Worm (Caenorhabditis elegans): ENCODE measurements around the gene pho-10.

Gene pho-10

DNA sequence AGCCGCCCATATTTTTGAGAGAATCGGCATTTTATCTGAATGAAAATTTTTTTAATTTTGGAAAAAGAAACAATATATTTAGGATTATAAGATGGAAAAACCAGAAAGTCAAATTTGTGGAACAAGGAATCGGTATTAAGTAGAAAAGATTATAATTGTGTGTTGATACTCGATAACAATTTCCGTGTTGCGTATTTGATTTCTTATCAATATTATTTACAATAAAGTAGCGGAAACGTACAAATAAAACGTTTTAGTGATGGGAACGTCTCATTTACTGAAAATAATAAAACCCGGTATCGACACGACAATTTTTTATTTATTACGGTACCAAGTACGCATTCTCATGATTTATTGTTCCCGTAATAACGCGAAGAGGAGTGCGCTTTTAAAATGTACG is 16.5 kb upstream of the pho-10 start, which contains the start of gene C05C10.3:
C05C10.3 (minus strand) TSS at position 35 of the 400 bp plus-strand sequence.
- no peak for TF ChIP-seq nhr-237 (tag; optimal IDR thresholded peaks at IDR 0.05)
- no peak for TF ChIP-seq fos-1 (tag; optimal IDR thresholded peaks at IDR 0.05)
- no peak for TF ChIP-seq ztf-4 (tag; optimal IDR thresholded peaks at IDR 0.05)
- TF ChIP-seq mdl-1 (tag; optimal IDR thresholded peaks at IDR 0.05) = no peak
- no peak for TF ChIP-seq crh-2 (tag; optimal IDR thresholded peaks at IDR 0.05)
- no peak for TF ChIP-seq unc-39 (tag; optimal IDR thresholded peaks at IDR 0.05)
- TF ChIP-seq sem-4 (tag; optimal IDR thresholded peaks at IDR 0.05) = no peak
- TF ChIP-seq ztf-1 (GFP tag; conservative IDR thresholded peaks at IDR 0.05) = no peak
- TF ChIP-seq R02D3.7 (tag; optimal IDR thresholded peaks at IDR 0.05) = no peak
- no peak for TF ChIP-seq snpc-4 (tag; optimal IDR thresholded peaks at IDR 0.05)
- no peak for TF ChIP-seq ama-1 (optimal IDR thresholded peaks at IDR 0.05)
- no peak for TF ChIP-seq elt-3 (tag; optimal IDR thresholded peaks at IDR 0.05)
- no peak for TF ChIP-seq nhr-11 (tag; optimal IDR thresholded peaks at IDR 0.05)
- no peak for TF ChIP-seq peb-1 (tag; optimal IDR thresholded peaks at IDR 0.05)

DNA sequence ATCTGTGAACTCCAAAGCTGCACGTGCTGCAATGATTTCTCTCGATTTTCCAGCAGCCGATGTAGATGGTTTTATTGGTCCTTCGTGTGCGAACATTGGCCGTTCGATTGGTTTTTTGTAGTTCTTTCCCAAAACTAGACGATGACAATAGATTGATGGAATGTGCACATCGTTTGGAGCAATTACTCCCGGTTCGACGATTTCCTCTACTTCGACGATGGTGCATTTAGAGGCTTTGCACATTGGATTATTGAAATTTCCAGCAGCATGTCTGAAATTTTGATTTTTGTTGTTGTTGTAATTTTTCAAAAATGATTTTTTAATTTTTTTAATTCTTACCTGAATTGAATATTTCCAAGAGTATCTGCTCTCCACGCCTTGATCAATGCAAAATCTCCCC is 15.3 kb upstream of the pho-10 start:
- no peak for TF ChIP-seq nhr-10 (tag; optimal IDR thresholded peaks at IDR 0.05)
- peak; percentile 17 for TF ChIP-seq lin-13 (GFP tag; optimal IDR thresholded peaks at IDR 0.05)

- TF ChIP-seq fos-1 (tag; optimal IDR thresholded peaks at IDR 0.05) (peak; percentile 43), crh-2 (tag; optimal IDR thresholded peaks at IDR 0.05) (peak; percentile 47), nhr-77 (tag; optimal IDR thresholded peaks at IDR 0.05) (no peak), sma-9 (GFP tag; optimal IDR thresholded peaks at IDR 0.05) (peak; percentile 32), sma-9 (tag; optimal IDR thresholded peaks at IDR 0.05) (no peak)
Measured at ce11 chrII:9935044-9935599, 14.8 kb upstream of the pho-10 start.

- no peak for TF ChIP-seq nhr-11 (tag; optimal IDR thresholded peaks at IDR 0.05)
- no peak for TF ChIP-seq sem-4 (tag; optimal IDR thresholded peaks at IDR 0.05)
- TF ChIP-seq ceh-16 (tag; optimal IDR thresholded peaks at IDR 0.05) = no peak
- TF ChIP-seq blmp-1 (tag; optimal IDR thresholded peaks at IDR 0.05; ENCODE audit: insufficient read depth) = no peak
- no peak for TF ChIP-seq lsy-2 (tag; optimal IDR thresholded peaks at IDR 0.05)
- TF ChIP-seq peb-1 (tag; optimal IDR thresholded peaks at IDR 0.05) = no peak
- no peak for TF ChIP-seq F13H6.1 (tag; optimal IDR thresholded peaks at IDR 0.05)
- no peak for TF ChIP-seq lin-39 (tag; optimal IDR thresholded peaks at IDR 0.05)
- no peak for TF ChIP-seq sma-9 (GFP tag; optimal IDR thresholded peaks at IDR 0.05)
- TF ChIP-seq sma-9 (tag; optimal IDR thresholded peaks at IDR 0.05) = no peak
- no peak for TF ChIP-seq crh-2 (tag; optimal IDR thresholded peaks at IDR 0.05)
- no peak for TF ChIP-seq elt-3 (tag; optimal IDR thresholded peaks at IDR 0.05)
- TF ChIP-seq nhr-10 (tag; optimal IDR thresholded peaks at IDR 0.05) = no peak
- no peak for TF ChIP-seq aly-2 (tag; optimal IDR thresholded peaks at IDR 0.05)
- no peak for TF ChIP-seq ZK546.5 (tag; optimal IDR thresholded peaks at IDR 0.05)
Measured at ce11 chrII:9934570-9934969, 14.2 kb upstream of the pho-10 start.

- TF ChIP-seq aly-2 (tag; optimal IDR thresholded peaks at IDR 0.05) (no peak), ceh-82 (tag; optimal IDR thresholded peaks at IDR 0.05) (no peak), sma-9 (GFP tag; optimal IDR thresholded peaks at IDR 0.05) (peak; percentile 24), sma-9 (tag; optimal IDR thresholded peaks at IDR 0.05) (no peak), elt-3 (tag; optimal IDR thresholded peaks at IDR 0.05) (no peak), peb-1 (tag; optimal IDR thresholded peaks at IDR 0.05) (no peak), zag-1 (tag; optimal IDR thresholded peaks at IDR 0.05) (no peak), sma-3 (GFP tag; optimal IDR thresholded peaks at IDR 0.05) (peak; percentile 42), unc-55 (GFP tag; optimal IDR thresholded peaks at IDR 0.05) (no peak), crh-2 (tag; optimal IDR thresholded peaks at IDR 0.05) (no peak), C34F6.9 (tag; optimal IDR thresholded peaks at IDR 0.05) (no peak), nhr-6 (tag; optimal IDR thresholded peaks at IDR 0.05) (peak; percentile 44), ama-1 (optimal IDR thresholded peaks at IDR 0.05) (peak; percentile 63), unc-62 (GFP tag; optimal IDR thresholded peaks at IDR 0.05) (no peak), nhr-25 (tag; optimal IDR thresholded peaks at IDR 0.05) (peak; percentile 27), ZK546.5 (tag; optimal IDR thresholded peaks at IDR 0.05) (no peak), lsy-2 (tag; optimal IDR thresholded peaks at IDR 0.05) (no peak), ztf-11 (tag; optimal IDR thresholded peaks at IDR 0.05) (no peak), nhr-77 (tag; optimal IDR thresholded peaks at IDR 0.05) (no peak), skn-1 (tag; optimal IDR thresholded peaks at IDR 0.05) (no peak), nhr-23 (tag; optimal IDR thresholded peaks at IDR 0.05) (no peak), egl-27 (tag; optimal IDR thresholded peaks at IDR 0.05) (no peak), nhr-21 (tag; optimal IDR thresholded peaks at IDR 0.05) (peak; percentile 14), lin-13 (GFP tag; optimal IDR thresholded peaks at IDR 0.05) (peak; percentile 56), lin-39 (tag; optimal IDR thresholded peaks at IDR 0.05) (no peak), nhr-11 (tag; optimal IDR thresholded peaks at IDR 0.05) (peak; percentile 49), dmd-4 (tag; optimal IDR thresholded peaks at IDR 0.05) (no peak), fos-1 (tag; optimal IDR thresholded peaks at IDR 0.05) (no peak), gmeb-1 (tag; optimal IDR thresholded peaks at IDR 0.05) (no peak)
Measured at ce11 chrII:9933947-9934383, 13.6 kb upstream of the pho-10 start.

Data from whole organism, L2 larva.